Worm (Caenorhabditis elegans): Measurements from ENCODE around the gene Y62E10A.13.
"Not testable (repeated sequence)": the region's sequence is repeated elsewhere in the genome, so short reads cannot be mapped to it uniquely, and the experiment has no call there.

The Y62E10A.13 gene

ce11 chrIV:13398728-13399127, at the start of gene Y62E10A.13:
Gene Y62E10A.13 (minus strand): TSS chrIV:13399053.
- no peak for TF ChIP-seq syd-9 (tag; optimal IDR thresholded peaks at IDR 0.05)
- no peak for TF ChIP-seq T23F11.4 (GFP tag; optimal IDR thresholded peaks at IDR 0.05)
- no peak for TF ChIP-seq K09A11.1 (tag; optimal IDR thresholded peaks at IDR 0.05; ENCODE audit: insufficient read depth)
- TF ChIP-seq che-1 (tag; optimal IDR thresholded peaks at IDR 0.05): no peak
- no peak for TF ChIP-seq hlh-13 (GFP tag; optimal IDR thresholded peaks at IDR 0.05)
- TF ChIP-seq Y22D7AL.16 (tag; optimal IDR thresholded peaks at IDR 0.05): no peak
- no peak for TF ChIP-seq ceh-19 (GFP tag; optimal IDR thresholded peaks at IDR 0.05)
- TF ChIP-seq ceh-45 (GFP tag; IDR thresholded peaks at IDR 0.05): no peak
- no peak for TF ChIP-seq F13H6.1 (tag; optimal IDR thresholded peaks at IDR 0.05)
- TF ChIP-seq pros-1 (tag; optimal IDR thresholded peaks at IDR 0.05): no peak
- TF ChIP-seq eyg-1 (tag; optimal IDR thresholded peaks at IDR 0.05): no peak
- TF ChIP-seq ref-2 (tag; optimal IDR thresholded peaks at IDR 0.05): no peak
- no peak for TF ChIP-seq elt-2 (tag; optimal IDR thresholded peaks at IDR 0.05)
- no peak for TF ChIP-seq ztf-16 (tag; optimal IDR thresholded peaks at IDR 0.05)
- no peak for TF ChIP-seq fkh-6 (tag; optimal IDR thresholded peaks at IDR 0.05)
- no peak for TF ChIP-seq sdc-2 (tag; optimal IDR thresholded peaks at IDR 0.05)
- TF ChIP-seq unc-3 (GFP tag; conservative IDR thresholded peaks at IDR 0.05): no peak
- no peak for TF ChIP-seq unc-3 (tag; optimal IDR thresholded peaks at IDR 0.05)

DNA sequence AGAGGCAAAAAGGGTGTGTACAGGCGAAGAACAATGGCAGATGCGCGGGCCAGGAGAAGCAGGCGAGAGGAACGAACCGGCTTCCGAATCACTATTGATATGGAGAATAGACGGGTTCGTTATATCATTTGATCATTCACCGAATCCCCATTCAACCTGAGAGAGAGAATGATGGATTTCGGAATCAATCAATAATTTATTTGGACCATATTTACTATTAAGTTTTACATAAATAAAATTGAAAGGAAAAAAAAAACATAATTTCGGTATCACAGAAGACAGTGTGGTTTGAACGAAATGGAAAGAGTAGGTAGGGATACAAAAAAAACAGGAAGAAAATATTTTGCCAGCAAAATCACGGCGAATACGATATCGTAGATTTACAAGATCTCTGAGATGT, 46.4 kb upstream of the Y62E10A.13 start, which contains the start of gene mam-3:
TSS of gene mam-3 (minus strand) at position 101 of the 400 bp plus-strand sequence.
- no peak for TF ChIP-seq Y22D7AL.16 (tag; optimal IDR thresholded peaks at IDR 0.05)
- TF ChIP-seq ceh-45 (GFP tag; IDR thresholded peaks at IDR 0.05): no peak
- no peak for TF ChIP-seq ztf-16 (tag; optimal IDR thresholded peaks at IDR 0.05)
- TF ChIP-seq ceh-22 (tag; optimal IDR thresholded peaks at IDR 0.05): no peak
- no peak for TF ChIP-seq ceh-6 (GFP tag; optimal IDR thresholded peaks at IDR 0.05)

DNA sequence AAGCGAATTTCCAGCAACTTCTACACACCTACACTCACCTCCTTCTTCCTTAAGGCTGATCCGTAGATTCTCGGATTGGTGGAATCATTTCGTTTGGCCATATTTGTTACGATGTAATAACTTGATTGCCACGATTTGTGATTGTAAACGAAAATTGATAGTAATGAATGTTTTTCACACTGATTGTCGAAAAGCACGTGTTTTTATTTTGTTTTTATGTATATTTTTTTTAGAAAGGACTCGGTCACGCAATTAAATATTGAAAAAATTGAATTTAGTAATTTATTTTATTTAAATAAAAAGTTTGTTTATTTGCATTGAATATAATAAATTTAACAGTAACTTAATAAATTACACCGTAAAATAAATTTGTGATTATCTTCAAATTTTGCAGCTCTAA, 35.1 kb upstream of the Y62E10A.13 start, which contains the start of gene K09B11.5:
TSS of gene K09B11.5 (minus strand) at position 101 of the 400 bp plus-strand sequence.
- TF ChIP-seq ceh-2, tbx-7, ahr-1 (tag; optimal IDR thresholded peaks at IDR 0.05): not testable (repeated sequence)

ce11 chrIV:13429240-13429639, 30.4 kb upstream of the Y62E10A.13 start, which contains the start of gene K09B11.4:
Gene K09B11.4 (plus strand): TSS chrIV:13429540.
- TF ChIP-seq gmeb-2 (tag; optimal IDR thresholded peaks at IDR 0.05) (no peak), madf-2 (tag; optimal IDR thresholded peaks at IDR 0.05) (no peak), ets-4 (tag; optimal IDR thresholded peaks at IDR 0.05) (no peak), ref-2 (tag; optimal IDR thresholded peaks at IDR 0.05) (no peak), odd-2 (tag; optimal IDR thresholded peaks at IDR 0.05) (no peak), unc-55 (GFP tag; optimal IDR thresholded peaks at IDR 0.05) (no peak), fkh-10 (GFP tag; optimal IDR thresholded peaks at IDR 0.05) (no peak), ceh-2 (tag; optimal IDR thresholded peaks at IDR 0.05) (no peak)

- no peak for TF ChIP-seq fkh-6 (tag; optimal IDR thresholded peaks at IDR 0.05)
- no peak for TF ChIP-seq fkh-10 (GFP tag; optimal IDR thresholded peaks at IDR 0.05)
- TF ChIP-seq nfya-1 (tag; optimal IDR thresholded peaks at IDR 0.05): no peak
- TF ChIP-seq pha-2 (tag; optimal IDR thresholded peaks at IDR 0.05): no peak
- TF ChIP-seq K09A11.1 (tag; optimal IDR thresholded peaks at IDR 0.05; ENCODE audit: insufficient read depth): no peak
- no peak for TF ChIP-seq eyg-1 (tag; optimal IDR thresholded peaks at IDR 0.05)
- no peak for TF ChIP-seq pag-3 (tag; optimal IDR thresholded peaks at IDR 0.05; ENCODE audit: borderline replicate concordance)
- no peak for TF ChIP-seq elt-2 (tag; optimal IDR thresholded peaks at IDR 0.05)
- no peak for TF ChIP-seq ref-2 (tag; optimal IDR thresholded peaks at IDR 0.05)
- TF ChIP-seq hlh-6 (tag; optimal IDR thresholded peaks at IDR 0.05): no peak
These were observed 23.3 kb upstream of the Y62E10A.13 start, which contains the start of gene nol-9 for ce11 chrIV:13422200-13422599. Gene nol-9 (plus strand): TSS chrIV:13422500.
